Worm (Caenorhabditis elegans) whole organism, L3 larva: ENCODE data around the gene npr-41.

Source experiments
- R02D3.7 ChIP-seq: fragments of 150-350 bp; optimal IDR thresholded peaks from 2 replicates; lab custom pipeline; 2014; ENCODE audit warnings: missing biosample characterization, missing genetic modification characterization
- ZK546.5 ChIP-seq: sonication (generic microtip); optimal IDR thresholded peaks from 2 replicates; lab custom pipeline; 2017; ENCODE audit warnings: missing biosample characterization, missing genetic modification characterization
- ceh-16 ChIP-seq: sonication (generic microtip); optimal IDR thresholded peaks from 2 replicates; lab custom pipeline; 2017; ENCODE audit warnings: missing biosample characterization, missing genetic modification characterization
- ceh-28 ChIP-seq: fragments of 150-350 bp; optimal IDR thresholded peaks from 2 replicates; lab custom pipeline; 2014; ENCODE audit warnings: missing biosample characterization, missing genetic modification reagents, missing genetic modification characterization
- ceh-82 ChIP-seq: fragments of 150-350 bp; optimal IDR thresholded peaks from 2 replicates; lab custom pipeline; 2014; ENCODE audit warnings: missing biosample characterization, missing genetic modification characterization
- elt-1 ChIP-seq: fragments of 150-350 bp; optimal IDR thresholded peaks from 2 replicates; lab custom pipeline; 2014; ENCODE audit warnings: missing biosample characterization, missing genetic modification characterization
- elt-2 ChIP-seq: sonication (generic microtip); optimal IDR thresholded peaks from 2 replicates; lab custom pipeline; 2016; ENCODE audit warnings: missing genetic modification reagents, mild to moderate bottlenecking, missing genetic modification characterization, missing compliant biosample characterization
- elt-3 ChIP-seq, 3 experiments: fragments of 150-350 bp in 1 of 3; sonication (generic microtip) in 2 of 3; optimal IDR thresholded peaks; 2 replicates in 2 of 3; 4 replicates in 1 of 3; lab custom pipeline; 2014 to 2017; ENCODE audit warnings: missing biosample characterization in 3 of 3, missing genetic modification characterization in 3 of 3
- fkh-2 ChIP-seq: fragments of 150-350 bp; optimal IDR thresholded peaks from 2 replicates; lab custom pipeline; 2014; ENCODE audit warnings: missing biosample characterization, missing genetic modification reagents, missing genetic modification characterization
- fos-1 ChIP-seq: fragments of 150-350 bp; optimal IDR thresholded peaks from 2 replicates; lab custom pipeline; 2014; ENCODE audit warnings: missing biosample characterization, missing genetic modification characterization
- hmg-11 ChIP-seq: sonication (generic microtip); optimal IDR thresholded peaks from 2 replicates; lab custom pipeline; 2016; ENCODE audit warnings: missing genetic modification characterization, missing compliant biosample characterization
- jun-1 ChIP-seq: fragments of 150-350 bp; optimal IDR thresholded peaks from 2 replicates; lab custom pipeline; 2014; ENCODE audit warnings: missing biosample characterization, missing genetic modification reagents, missing genetic modification characterization
- lin-15B ChIP-seq: fragments of 150-350 bp; optimal IDR thresholded peaks from 2 replicates; lab custom pipeline; 2014; ENCODE audit warnings: missing biosample characterization, missing genetic modification characterization
- lin-39 ChIP-seq: fragments of 150-350 bp; optimal IDR thresholded peaks from 2 replicates; lab custom pipeline; 2018; ENCODE audit warnings: missing biosample characterization, missing genetic modification reagents, missing genetic modification characterization
- mdl-1 ChIP-seq: fragments of 150-350 bp; optimal IDR thresholded peaks from 2 replicates; lab custom pipeline; 2014; ENCODE audit warnings: missing biosample characterization, missing genetic modification characterization
- mml-1 ChIP-seq: fragments of 150-350 bp; sonication (generic microtip); optimal IDR thresholded peaks from 3 replicates; lab custom pipeline; 2014; ENCODE audit warnings: missing biosample characterization, missing genetic modification characterization
- nfya-1 ChIP-seq: sonication (generic microtip); optimal IDR thresholded peaks from 2 replicates; lab custom pipeline; 2017; ENCODE audit warnings: missing genetic modification characterization, mild to moderate bottlenecking, missing compliant biosample characterization, antibody characterized with exemption, moderate library complexity; ENCODE audit not compliant: insufficient read depth
- nhr-11 ChIP-seq: fragments of 150-350 bp; optimal IDR thresholded peaks from 2 replicates; lab custom pipeline; 2014; ENCODE audit warnings: missing biosample characterization, missing genetic modification characterization
- nhr-23 ChIP-seq: fragments of 150-350 bp; optimal IDR thresholded peaks from 2 replicates; lab custom pipeline; 2014; ENCODE audit warnings: missing biosample characterization, missing genetic modification reagents, missing genetic modification characterization
- nhr-25 ChIP-seq: sonication (generic microtip); optimal IDR thresholded peaks from 2 replicates; lab custom pipeline; 2017; ENCODE audit warnings: missing biosample characterization, missing genetic modification characterization
- nhr-28 ChIP-seq: fragments of 150-350 bp; optimal IDR thresholded peaks from 2 replicates; lab custom pipeline; 2014; ENCODE audit warnings: missing biosample characterization, missing genetic modification characterization
- nhr-43 ChIP-seq: sonication (generic microtip); optimal IDR thresholded peaks from 2 replicates; lab custom pipeline; 2016; ENCODE audit warnings: mild to moderate bottlenecking, missing genetic modification characterization, missing compliant biosample characterization; ENCODE audit not compliant: poor library complexity, severe bottlenecking
- nhr-67 ChIP-seq: fragments of 150-350 bp; optimal IDR thresholded peaks from 2 replicates; lab custom pipeline; 2014; ENCODE audit warnings: missing biosample characterization, missing genetic modification characterization
- nhr-76 ChIP-seq: fragments of 150-350 bp; sonication (generic microtip); optimal IDR thresholded peaks from 5 replicates; lab custom pipeline; 2014; ENCODE audit warnings: missing biosample characterization, missing genetic modification characterization
- pha-4 ChIP-seq: fragments of 150-350 bp; optimal IDR thresholded peaks from 2 replicates; lab custom pipeline; 2014; ENCODE audit warnings: missing biosample characterization, missing genetic modification reagents, missing genetic modification characterization
- sea-2 ChIP-seq: fragments of 150-350 bp; sonication (generic microtip); optimal IDR thresholded peaks from 4 replicates; lab custom pipeline; 2014; ENCODE audit warnings: missing biosample characterization, missing genetic modification reagents, missing genetic modification characterization
- snpc-4 ChIP-seq: fragments of 150-350 bp; optimal IDR thresholded peaks from 2 replicates; lab custom pipeline; 2014; ENCODE audit warnings: missing biosample characterization, missing genetic modification characterization
- ztf-11 ChIP-seq: fragments of 150-350 bp; optimal IDR thresholded peaks from 2 replicates; lab custom pipeline; 2014; ENCODE audit warnings: missing biosample characterization, missing genetic modification characterization
- ztf-4 ChIP-seq: fragments of 150-350 bp; optimal IDR thresholded peaks from 2 replicates; lab custom pipeline; 2014; ENCODE audit warnings: missing biosample characterization, missing genetic modification characterization

Gene npr-41

DNA sequence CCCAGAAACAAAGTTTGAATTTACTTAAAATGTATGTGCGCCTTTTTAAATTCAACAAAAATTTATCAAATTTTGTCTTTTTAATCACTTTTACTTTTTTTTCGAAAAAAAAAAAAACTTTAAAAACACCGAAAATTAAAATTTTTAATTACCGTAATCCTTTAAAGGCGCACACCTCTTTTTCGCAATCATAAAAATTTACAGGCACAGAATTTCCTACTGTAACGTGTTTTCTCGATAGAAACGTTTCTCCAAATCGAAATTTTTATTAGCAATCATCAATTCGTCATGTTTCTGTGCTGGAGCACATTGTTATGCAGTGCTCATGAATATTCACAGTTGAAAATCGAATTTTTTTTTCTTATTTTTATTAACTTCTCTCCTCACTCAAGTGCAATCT is 26.0 kb downstream of the npr-41 start:
- TF ChIP-seq lin-15B (tag; lab: Kevin White, UChicago) (no peak), hmg-11 (tag; lab: Kevin White, UChicago) (no peak), elt-1 (tag; lab: Kevin White, UChicago) (no peak), ztf-4 (tag; lab: Kevin White, UChicago) (no peak), nhr-76 (tag; lab: Kevin White, UChicago) (no peak), nhr-23 (tag; lab: Kevin White, UChicago) (no peak), ceh-16 (tag; lab: Kevin White, UChicago) (no peak), ZK546.5 (tag; lab: Kevin White, UChicago) (no peak), nhr-11 (tag; lab: Kevin White, UChicago) (no peak), lin-39 (tag; lab: Kevin White, UChicago) (no peak)

DNA sequence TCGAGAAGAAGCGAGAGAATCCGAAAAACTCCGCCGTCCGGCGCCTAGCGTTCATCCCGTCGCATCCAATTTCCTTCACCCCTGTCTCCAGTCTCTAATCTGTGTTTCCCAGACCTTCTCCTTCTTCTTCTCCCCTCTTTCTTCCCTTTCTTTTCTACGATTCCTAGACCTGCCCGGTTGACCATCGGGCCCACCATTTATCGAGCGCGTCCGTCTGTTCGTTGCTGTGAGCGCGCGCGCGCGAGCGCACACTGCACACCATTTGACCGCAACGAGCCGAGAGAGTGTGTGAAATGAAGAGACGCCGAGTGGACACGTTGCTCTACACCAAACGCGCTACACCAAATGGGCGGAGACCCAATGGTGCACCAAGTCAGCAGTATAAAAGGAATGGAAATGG is 26.6 kb downstream of the npr-41 start:
- TF ChIP-seq nhr-23 (tag; lab: Kevin White, UChicago) (peak; percentile 15), ztf-11 (tag; lab: Kevin White, UChicago) (no peak), mml-1 (tag; lab: Kevin White, UChicago) (no peak)
- TF ChIP-seq, all 47 proteins: peak for 1

- TF ChIP-seq nhr-25 (tag; lab: Kevin White, UChicago) (no peak), nfya-1 (tag; lab: Kevin White, UChicago) (no peak), fkh-2 (tag; lab: Kevin White, UChicago) (no peak), nhr-67 (tag; lab: Kevin White, UChicago) (no peak), mdl-1 (tag; lab: Kevin White, UChicago) (no peak), nhr-43 (tag; lab: Kevin White, UChicago) (no peak), mml-1 (tag; lab: Kevin White, UChicago) (no peak), R02D3.7 (tag; lab: Kevin White, UChicago) (no peak), sea-2 (no peak), elt-3 (tag; optimal IDR thresholded peaks at IDR 0.05; lab: Kevin White, UChicago) (no peak)
- TF ChIP-seq, all 47 proteins: peak for 0
Observed at ce11 chrII:11537606-11538016, 27.1 kb downstream of the npr-41 start.

- TF ChIP-seq ceh-82 (tag; lab: Kevin White, UChicago) (no peak), pha-4 (tag; lab: Kevin White, UChicago) (no peak), nhr-11 (tag; lab: Kevin White, UChicago) (no peak), fos-1 (no peak), elt-3 (tag; optimal IDR thresholded peaks at IDR 0.05; lab: Kevin White, UChicago) (no peak)
Observed at ce11 chrII:11538741-11539140, 28.3 kb downstream of the npr-41 start, which contains the start of gene Y62F5A.9. Gene Y62F5A.9 (minus strand): TSS chrII:11538841.

DNA sequence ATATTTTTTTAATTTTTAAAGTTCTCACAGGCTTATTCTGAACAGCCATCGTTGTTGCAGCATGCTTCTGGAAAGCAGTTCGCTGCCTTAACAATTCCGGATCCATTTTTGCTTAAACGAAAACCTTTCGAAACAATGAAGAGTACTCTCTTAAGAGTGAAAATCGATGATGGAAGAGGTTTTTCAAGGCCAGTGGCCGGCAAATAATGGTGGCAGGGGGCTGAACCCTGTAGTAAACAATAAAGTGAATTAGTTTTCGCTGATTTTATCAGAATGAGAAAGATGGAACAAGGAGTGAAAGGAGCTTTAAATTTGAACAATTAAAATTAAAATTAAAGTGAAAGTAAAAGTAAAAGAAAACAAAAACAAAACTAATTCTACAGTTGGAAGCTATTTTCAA is 31.9 kb downstream of the npr-41 start, which contains the start of gene gtf-2E2:
Gene gtf-2E2, minus strand, starts transcription at position 111 of the 400 bp plus-strand sequence.
- TF ChIP-seq nhr-28 (no peak), jun-1 (no peak), hmg-11 (tag; lab: Kevin White, UChicago) (peak; percentile 42), ceh-28 (peak; percentile 34), nfya-1 (tag; lab: Kevin White, UChicago) (peak; percentile 44), elt-1 (tag; lab: Kevin White, UChicago) (peak; percentile 17), lin-39 (tag; lab: Kevin White, UChicago) (peak; percentile 55), pha-4 (tag; lab: Kevin White, UChicago) (peak; percentile 37), lin-15B (tag; lab: Kevin White, UChicago) (peak; percentile 31), mml-1 (tag; lab: Kevin White, UChicago) (no peak), nhr-25 (tag; lab: Kevin White, UChicago) (peak; percentile 10), snpc-4 (tag; lab: Kevin White, UChicago) (peak; percentile 56)

- no peak for TF ChIP-seq elt-2 (tag; lab: Kevin White, UChicago)
Observed at ce11 chrII:11542958-11543357, 32.5 kb downstream of the npr-41 start.
